Fruit fly (Drosophila melanogaster): ENCODE data around the gene Cdc16.

dm6 chr3R:23292267-23292666, 11.3 kb downstream of the Cdc16 start:
- TF ChIP-seq bab1 (GFP tag; optimal IDR thresholded peaks at IDR 0.05) (no peak), tj (GFP tag; optimal IDR thresholded peaks at IDR 0.05) (no peak), CG5204 (GFP tag; optimal IDR thresholded peaks at IDR 0.05) (no peak), CG33017 (tag; optimal IDR thresholded peaks at IDR 0.05) (no peak), pad (GFP tag; optimal IDR thresholded peaks at IDR 0.05) (no peak), cic (GFP tag; optimal IDR thresholded peaks at IDR 0.05) (no peak), kay (GFP tag; ENCODE audit: borderline replicate concordance) (no peak), CG1620 (GFP tag; optimal IDR thresholded peaks at IDR 0.05) (no peak), Hr96 (GFP tag; optimal IDR thresholded peaks at IDR 0.05) (no peak)
